Worm (Caenorhabditis elegans) whole organism, mixed stage, embryonic: ENCODE data around the gene C55A6.10.

Source experiments
- mep-1 ChIP-seq: fragments of 150-350 bp; optimal IDR thresholded peaks from 2 replicates; lab custom pipeline; 2017; ENCODE audit warnings: missing biosample characterization, missing genetic modification reagents, missing genetic modification characterization, inconsistent platforms
- nhr-76 ChIP-seq: sonication (generic microtip); optimal IDR thresholded peaks from 2 replicates; lab custom pipeline; 2017; ENCODE audit warnings: missing biosample characterization, missing genetic modification characterization
- snpc-4 ChIP-seq: fragments of 150-350 bp; optimal IDR thresholded peaks from 2 replicates; lab custom pipeline; 2014; ENCODE audit warnings: missing biosample characterization, missing genetic modification characterization
- ztf-11 ChIP-seq: fragments of 150-350 bp; optimal IDR thresholded peaks from 2 replicates; lab custom pipeline; 2014; ENCODE audit warnings: missing biosample characterization, missing genetic modification characterization

ce11 chrV:11531831-11532534, 26.8 kb downstream of the C55A6.10 start:
- TF ChIP-seq snpc-4 (no peak), mep-1 (no peak), ztf-11 (tag; lab: Kevin White, UChicago) (no peak), nhr-76 (tag; lab: Kevin White, UChicago) (no peak)
